Worm (Caenorhabditis elegans): ENCODE results near the gene pan-1.
A peak's percentile ranks its signal among the peaks of the same experiment; 100 is the strongest.

Gene pan-1

DNA sequence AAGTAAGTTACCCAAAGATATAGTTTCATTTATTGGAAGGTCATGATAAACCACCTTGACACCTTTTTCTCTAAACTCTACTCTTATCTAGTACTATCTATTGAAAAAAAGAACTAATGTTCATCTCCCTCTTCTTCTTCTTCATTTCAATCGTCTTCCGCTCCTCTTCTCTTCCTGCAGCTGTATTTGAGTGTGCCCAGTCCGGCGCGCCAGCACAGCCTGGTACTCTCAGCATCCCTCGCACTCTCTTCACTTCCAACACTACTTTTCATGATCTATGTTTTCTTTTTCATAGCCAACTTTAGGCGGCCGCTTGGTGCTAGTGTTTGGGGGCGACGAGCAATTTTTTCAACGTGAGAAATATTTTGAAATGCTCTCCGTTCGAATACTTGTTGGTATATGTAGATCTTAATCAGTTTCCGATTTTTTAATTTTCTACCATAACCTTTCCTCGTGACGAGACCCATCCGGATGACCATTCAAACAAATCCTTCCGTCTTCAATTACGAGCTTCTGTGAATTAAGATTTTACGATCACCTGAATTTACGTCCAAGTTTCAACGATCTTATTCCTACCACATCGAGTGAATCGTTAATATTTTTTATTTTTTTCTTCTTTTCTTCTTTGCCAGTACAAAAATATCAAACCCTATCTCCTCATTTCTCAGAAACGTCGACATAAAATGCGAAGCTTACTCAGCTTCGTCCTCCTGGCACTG lies at the start of gene pan-1:
Gene pan-1 (plus strand): TSS at position 669 of the 719 bp plus-strand sequence.
- TF ChIP-seq dmd-4 (tag; optimal IDR thresholded peaks at IDR 0.05; ENCODE audit: borderline replicate concordance) (no peak), nhr-232 (tag; optimal IDR thresholded peaks at IDR 0.05) (no peak), fkh-10 (GFP tag; optimal IDR thresholded peaks at IDR 0.05) (no peak), unc-3 (GFP tag; conservative IDR thresholded peaks at IDR 0.05) (no peak), unc-3 (tag; optimal IDR thresholded peaks at IDR 0.05) (no peak), ceh-31 (tag; optimal IDR thresholded peaks at IDR 0.05) (peak; percentile 8), ttx-3 (tag; optimal IDR thresholded peaks at IDR 0.05) (no peak), fax-1 (tag; optimal IDR thresholded peaks at IDR 0.05) (no peak), unc-86 (tag; optimal IDR thresholded peaks at IDR 0.05) (no peak), zip-5 (tag; optimal IDR thresholded peaks at IDR 0.05) (no peak), F13H6.1 (tag; optimal IDR thresholded peaks at IDR 0.05) (no peak), lin-11 (tag; optimal IDR thresholded peaks at IDR 0.05) (no peak), tbx-2 (tag; optimal IDR thresholded peaks at IDR 0.05) (peak; percentile 11), sox-4 (tag; optimal IDR thresholded peaks at IDR 0.05) (no peak), ets-4 (tag; optimal IDR thresholded peaks at IDR 0.05) (no peak), pag-3 (tag; optimal IDR thresholded peaks at IDR 0.05; ENCODE audit: borderline replicate concordance) (no peak), gmeb-2 (tag; optimal IDR thresholded peaks at IDR 0.05) (no peak), dve-1 (tag; optimal IDR thresholded peaks at IDR 0.05) (no peak), ceh-48 (tag; optimal IDR thresholded peaks at IDR 0.05) (no peak), nfya-1 (tag; optimal IDR thresholded peaks at IDR 0.05) (peak; percentile 42), npax-4 (tag; optimal IDR thresholded peaks at IDR 0.05) (no peak), mec-3 (tag; optimal IDR thresholded peaks at IDR 0.05; ENCODE audit: borderline replicate concordance) (no peak), hlh-30 (tag; optimal IDR thresholded peaks at IDR 0.05; ENCODE audit: insufficient read depth) (no peak), ceh-34 (tag; optimal IDR thresholded peaks at IDR 0.05) (peak; percentile 8), C38D4.7 (GFP tag; optimal IDR thresholded peaks at IDR 0.05) (no peak), unc-42 (tag; optimal IDR thresholded peaks at IDR 0.05) (no peak), ama-1 (optimal IDR thresholded peaks at IDR 0.05) (no peak), ceh-30 (tag; optimal IDR thresholded peaks at IDR 0.05) (no peak), tbx-7 (tag; optimal IDR thresholded peaks at IDR 0.05) (no peak), unc-55 (GFP tag; optimal IDR thresholded peaks at IDR 0.05) (no peak), syd-9 (tag; optimal IDR thresholded peaks at IDR 0.05) (no peak)

DNA sequence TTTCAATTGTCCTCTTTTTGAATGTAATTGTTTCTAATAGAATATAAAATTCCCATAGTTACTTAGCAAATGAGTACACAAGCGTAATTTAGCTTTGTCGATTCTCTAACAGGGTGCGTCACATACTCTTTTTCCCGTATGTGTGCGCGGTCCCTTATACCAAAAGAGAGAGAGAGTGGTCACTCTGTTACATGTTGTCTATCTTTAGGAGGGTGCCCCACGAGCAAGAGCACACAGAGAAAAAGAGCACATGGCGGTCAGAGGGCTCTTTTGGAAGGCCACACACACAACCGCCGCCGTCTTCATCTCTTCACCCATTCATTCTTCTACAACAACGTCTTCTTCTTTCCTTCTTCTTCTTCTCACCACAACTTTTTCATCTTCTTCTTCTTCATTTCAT lies 48.6 kb upstream of the pan-1 start:
- TF ChIP-seq F13H6.1 (tag; optimal IDR thresholded peaks at IDR 0.05) (no peak), tbx-7 (tag; optimal IDR thresholded peaks at IDR 0.05) (no peak), ceh-31 (tag; optimal IDR thresholded peaks at IDR 0.05) (peak; percentile 65), unc-42 (tag; optimal IDR thresholded peaks at IDR 0.05) (peak; percentile 46), ceh-34 (tag; optimal IDR thresholded peaks at IDR 0.05) (peak; percentile 5), ceh-14 (tag; optimal IDR thresholded peaks at IDR 0.05) (peak; percentile 0), hlh-30 (tag; optimal IDR thresholded peaks at IDR 0.05; ENCODE audit: insufficient read depth) (peak; percentile 63)

DNA sequence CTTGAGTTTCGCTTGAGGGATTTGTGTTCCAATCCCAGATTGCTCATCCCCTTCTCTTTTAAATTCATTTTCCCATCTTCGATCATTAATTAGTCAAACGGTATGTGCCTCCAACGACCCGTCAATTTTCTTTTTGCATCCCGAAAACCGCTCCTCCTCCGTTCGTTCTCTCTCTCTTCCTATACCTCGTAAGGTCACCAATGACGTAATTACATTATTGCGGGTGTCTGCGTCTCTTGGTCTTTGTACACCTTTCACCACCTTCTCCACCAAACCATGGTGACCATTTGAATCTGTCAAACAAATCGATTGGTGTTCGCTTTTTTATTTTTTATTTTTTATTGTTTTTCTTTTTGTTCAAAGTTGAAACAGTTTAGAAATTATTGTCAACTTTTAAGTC lies 47.4 kb upstream of the pan-1 start:
- TF ChIP-seq nfya-1 (tag; optimal IDR thresholded peaks at IDR 0.05) (peak; percentile 19), hlh-8 (tag; optimal IDR thresholded peaks at IDR 0.05) (no peak), ref-2 (tag; optimal IDR thresholded peaks at IDR 0.05) (no peak), pros-1 (tag; optimal IDR thresholded peaks at IDR 0.05) (no peak), unc-42 (tag; optimal IDR thresholded peaks at IDR 0.05) (peak; percentile 72), ceh-6 (GFP tag; optimal IDR thresholded peaks at IDR 0.05) (no peak), nhr-232 (tag; optimal IDR thresholded peaks at IDR 0.05) (no peak), ceh-31 (tag; optimal IDR thresholded peaks at IDR 0.05) (peak; percentile 56)

DNA sequence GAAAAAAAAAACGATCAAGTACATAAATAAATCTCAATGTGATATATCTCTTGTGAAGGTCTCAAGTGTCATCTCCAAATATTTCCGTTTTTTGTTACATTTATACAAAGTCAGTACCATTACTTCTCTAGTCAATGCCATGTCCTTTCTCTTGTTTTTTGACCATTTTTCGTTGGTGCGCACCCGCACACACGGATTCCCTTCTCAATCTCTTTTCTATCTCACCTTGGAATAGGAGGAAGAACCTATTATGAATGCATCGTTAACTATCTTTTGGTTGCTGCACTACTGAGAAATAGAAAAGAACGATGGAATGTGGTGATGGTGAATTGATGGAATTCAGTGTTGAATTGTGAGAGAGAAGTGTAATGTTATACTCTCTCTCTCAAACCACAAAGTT lies 44.8 kb upstream of the pan-1 start:
- TF ChIP-seq elt-2 (tag; optimal IDR thresholded peaks at IDR 0.05) (no peak), ceh-45 (GFP tag; IDR thresholded peaks at IDR 0.05) (no peak)

All from whole organism, late embryonic.